Worm (Caenorhabditis elegans) whole organism, L3 larva: ENCODE data around the gene set-23.

Experiments
- elt-3 ChIP-seq, 3 experiments: fragments of 150-350 bp in 1 of 3; sonication (generic microtip) in 2 of 3; optimal IDR thresholded peaks; 2 replicates in 2 of 3; 4 replicates in 1 of 3; lab custom pipeline; 2014 to 2017; ENCODE audit warnings: missing biosample characterization in 3 of 3, missing genetic modification characterization in 3 of 3
- fos-1 ChIP-seq: fragments of 150-350 bp; optimal IDR thresholded peaks from 2 replicates; lab custom pipeline; 2014; ENCODE audit warnings: missing biosample characterization, missing genetic modification characterization
- nhr-23 ChIP-seq: fragments of 150-350 bp; optimal IDR thresholded peaks from 2 replicates; lab custom pipeline; 2014; ENCODE audit warnings: missing biosample characterization, missing genetic modification reagents, missing genetic modification characterization
- nhr-77 ChIP-seq: fragments of 150-350 bp; optimal IDR thresholded peaks from 2 replicates; lab custom pipeline; 2014; ENCODE audit warnings: missing biosample characterization, missing genetic modification characterization
- snpc-4 ChIP-seq: fragments of 150-350 bp; optimal IDR thresholded peaks from 2 replicates; lab custom pipeline; 2014; ENCODE audit warnings: missing biosample characterization, missing genetic modification characterization
- zag-1 ChIP-seq: fragments of 150-350 bp; optimal IDR thresholded peaks from 2 replicates; lab custom pipeline; 2014; ENCODE audit warnings: missing biosample characterization, missing genetic modification characterization

DNA sequence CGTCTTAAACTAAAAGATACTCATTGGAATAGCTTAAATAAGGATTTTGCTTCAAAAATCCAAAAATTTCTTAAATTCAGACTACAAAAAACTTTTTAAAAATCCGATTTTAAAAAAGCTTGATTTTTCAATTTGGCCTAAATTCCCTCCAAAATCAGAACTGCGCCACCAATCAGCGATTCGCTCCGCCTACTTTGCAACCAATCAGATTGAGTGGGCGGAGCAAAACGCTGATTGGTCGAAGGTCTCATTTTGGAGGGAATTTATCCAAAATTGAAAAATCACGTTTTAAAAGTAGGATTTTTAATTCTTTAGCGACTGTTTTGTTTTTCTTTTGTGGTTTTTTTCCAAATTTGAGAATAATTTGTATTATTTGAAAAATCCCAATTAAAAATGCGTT is 47.9 kb downstream of the set-23 start:
- no peak for TF ChIP-seq fos-1
- no peak for TF ChIP-seq snpc-4 (tag; lab: Kevin White, UChicago)
- no peak for TF ChIP-seq nhr-23
- TF ChIP-seq elt-3 (tag; optimal IDR thresholded peaks at IDR 0.05; lab: Kevin White, UChicago), result no peak
- TF ChIP-seq nhr-77 (tag; lab: Kevin White, UChicago), result no peak
- TF ChIP-seq zag-1 (tag; lab: Kevin White, UChicago), result no peak
